Worm (Caenorhabditis elegans) whole organism, L2 larva: ENCODE results near the gene F42C5.6.

Experiments
- ceh-82 ChIP-seq: fragments of 150-350 bp; optimal IDR thresholded peaks from 2 replicates; lab custom pipeline; 2014; ENCODE audit warnings: missing biosample characterization, missing genetic modification characterization
- nhr-25 ChIP-seq: fragments of 150-350 bp; sonication (generic microtip); optimal IDR thresholded peaks from 3 replicates; lab custom pipeline; 2014; ENCODE audit warnings: missing biosample characterization, missing genetic modification characterization
- nhr-77 ChIP-seq: fragments of 150-350 bp; optimal IDR thresholded peaks from 2 replicates; lab custom pipeline; 2014; ENCODE audit warnings: missing biosample characterization, missing genetic modification characterization
- snpc-4 ChIP-seq: fragments of 150-350 bp; optimal IDR thresholded peaks from 2 replicates; lab custom pipeline; 2014; ENCODE audit warnings: missing biosample characterization, missing genetic modification characterization
- ztf-11 ChIP-seq: sonication (generic microtip); optimal IDR thresholded peaks from 2 replicates; lab custom pipeline; 2017; ENCODE audit warnings: missing biosample characterization, missing genetic modification characterization

ce11 chrIV:7308974-7309373 is at the start of gene F42C5.6:
- TF ChIP-seq ceh-82 (tag; lab: Kevin White, UChicago) (no peak), nhr-25 (tag; lab: Kevin White, UChicago) (no peak), nhr-77 (tag; lab: Kevin White, UChicago) (no peak), snpc-4 (tag; lab: Kevin White, UChicago) (no peak), ztf-11 (no peak)
